Fruit fly (Drosophila melanogaster) whole organism, embryonic: ENCODE measurements around the gene CG14650.

Source experiments
- Adf1 ChIP-seq: fragments of 200-800 bp; sonication (Bioruptor generic); IDR thresholded peaks from 2 replicates; pipeline ENCODE4 v1.3.6; 2022; ENCODE audit warnings: missing biosample characterization, missing genetic modification characterization
- C15 ChIP-seq: fragments of 200-800 bp; sonication (Bioruptor generic); IDR thresholded peaks from 3 replicates; pipeline ENCODE4 v1.3.6; 2022; ENCODE audit warnings: missing biosample characterization, missing genetic modification characterization
- CG10462 ChIP-seq: fragments of 200-800 bp; sonication (Bioruptor generic); optimal IDR thresholded peaks from 2 replicates; lab custom pipeline; 2016; ENCODE audit warnings: missing biosample characterization, missing genetic modification characterization
- CG15479 ChIP-seq: fragments of 200-800 bp; sonication (Bioruptor generic); optimal IDR thresholded peaks from 3 replicates; lab custom pipeline; 2019; ENCODE audit warnings: missing biosample characterization, mild to moderate bottlenecking, missing genetic modification characterization, moderate library complexity
- CG1603 ChIP-seq: fragments of 200-800 bp; sonication (Bioruptor generic); optimal IDR thresholded peaks from 2 replicates; lab custom pipeline; 2019; ENCODE audit warnings: missing biosample characterization, mild to moderate bottlenecking, missing genetic modification characterization, moderate library complexity
- CG17359 ChIP-seq: fragments of 200-800 bp; sonication (Bioruptor generic); optimal IDR thresholded peaks from 3 replicates; lab custom pipeline; 2018; ENCODE audit warnings: missing biosample characterization, mild to moderate bottlenecking, missing genetic modification characterization, moderate library complexity
- CG2120 ChIP-seq: fragments of 200-800 bp; sonication (Bioruptor generic); optimal IDR thresholded peaks from 3 replicates; lab custom pipeline; 2016; ENCODE audit warnings: missing biosample characterization, missing genetic modification characterization
- CG2199 ChIP-seq: fragments of 200-800 bp; sonication (Bioruptor generic); IDR thresholded peaks from 3 replicates; pipeline ENCODE4 v1.3.6; 2022; ENCODE audit warnings: missing biosample characterization, missing genetic modification characterization
- CG30403 ChIP-seq: fragments of 200-800 bp; sonication (Bioruptor generic); optimal IDR thresholded peaks from 3 replicates; lab custom pipeline; 2016; ENCODE audit warnings: missing biosample characterization, missing genetic modification characterization
- CG33213 ChIP-seq: fragments of 200-800 bp; sonication (Bioruptor generic); optimal IDR thresholded peaks from 3 replicates; lab custom pipeline; 2016; ENCODE audit warnings: missing biosample characterization, missing genetic modification characterization
- CG34376 ChIP-seq: fragments of 200-800 bp; sonication (Bioruptor generic); optimal IDR thresholded peaks from 2 replicates; lab custom pipeline; 2018; ENCODE audit warnings: missing biosample characterization, mild to moderate bottlenecking, missing genetic modification characterization
- CG43689 ChIP-seq: fragments of 200-800 bp; sonication (Bioruptor generic); IDR thresholded peaks from 2 replicates; pipeline ENCODE4 v1.3.6; 2022; ENCODE audit warnings: missing biosample characterization, missing genetic modification characterization
- CG4820 ChIP-seq: fragments of 200-800 bp; sonication (Bioruptor generic); optimal IDR thresholded peaks from 3 replicates; lab custom pipeline; 2016; ENCODE audit warnings: missing biosample characterization, missing genetic modification characterization
- CG6654 ChIP-seq: fragments of 200-800 bp; sonication (Bioruptor generic); optimal IDR thresholded peaks from 2 replicates; lab custom pipeline; 2017; ENCODE audit warnings: missing biosample characterization, mild to moderate bottlenecking, missing genetic modification characterization
- CG7271 ChIP-seq: fragments of 200-800 bp; sonication (Bioruptor generic); optimal IDR thresholded peaks from 2 replicates; lab custom pipeline; 2018; ENCODE audit warnings: missing biosample characterization, mild to moderate bottlenecking, missing genetic modification characterization, moderate library complexity
- CG7839 ChIP-seq: fragments of 200-800 bp; sonication (Bioruptor generic); optimal IDR thresholded peaks from 3 replicates; lab custom pipeline; 2018; ENCODE audit warnings: missing biosample characterization, mild to moderate bottlenecking, missing genetic modification characterization, moderate library complexity
- CG9817 ChIP-seq: fragments of 200-800 bp; sonication (Bioruptor generic); optimal IDR thresholded peaks from 2 replicates; lab custom pipeline; 2018; ENCODE audit warnings: missing biosample characterization, mild to moderate bottlenecking, missing genetic modification characterization, moderate library complexity
- CG9876 ChIP-seq: fragments of 200-800 bp; sonication (Bioruptor generic); optimal IDR thresholded peaks from 2 replicates; lab custom pipeline; 2016; ENCODE audit warnings: missing biosample characterization, missing genetic modification characterization
- Camta ChIP-seq: fragments of 200-800 bp; sonication (Bioruptor generic); optimal IDR thresholded peaks from 2 replicates; lab custom pipeline; 2016; ENCODE audit warnings: missing biosample characterization, missing genetic modification characterization
- Chrac-16 ChIP-seq: fragments of 200-800 bp; sonication (Bioruptor generic); optimal IDR thresholded peaks from 3 replicates; lab custom pipeline; 2016; ENCODE audit warnings: missing biosample characterization, missing genetic modification characterization
- CrebB ChIP-seq: fragments of 200-800 bp; sonication (Bioruptor generic); optimal IDR thresholded peaks from 3 replicates; lab custom pipeline; 2018; ENCODE audit warnings: missing biosample characterization, mild to moderate bottlenecking, missing genetic modification characterization
- Dfd ChIP-seq, 2 experiments: fragments of >200 bp; optimal IDR thresholded peaks; 2 replicates each; lab custom pipeline; 2017; ENCODE audit warnings: missing biosample characterization in 2 of 2, missing genetic modification characterization in 2 of 2
- HLH54F ChIP-seq: fragments of 200-800 bp; sonication (Bioruptor generic); optimal IDR thresholded peaks from 3 replicates; lab custom pipeline; 2016; ENCODE audit warnings: missing biosample characterization, missing genetic modification characterization
- Jarid2 ChIP-seq: fragments of 200-800 bp; sonication (Bioruptor generic); optimal IDR thresholded peaks from 3 replicates; lab custom pipeline; 2017; ENCODE audit warnings: mild to moderate bottlenecking, missing biosample characterization, missing genetic modification reagents, missing genetic modification characterization
- MESR4 ChIP-seq: fragments of 200-800 bp; sonication (Bioruptor generic); optimal IDR thresholded peaks from 2 replicates; lab custom pipeline; 2018; ENCODE audit warnings: missing biosample characterization, mild to moderate bottlenecking, missing genetic modification characterization, moderate library complexity
- Mrtf ChIP-seq: fragments of 200-800 bp; sonication (Bioruptor generic); IDR thresholded peaks from 3 replicates; pipeline ENCODE4 v1.3.6; 2022; ENCODE audit warnings: missing biosample characterization, missing genetic modification characterization
- Optix ChIP-seq: fragments of 200-800 bp; sonication (Bioruptor generic); IDR thresholded peaks from 3 replicates; pipeline ENCODE4 v1.3.6; 2022; ENCODE audit warnings: missing biosample characterization, missing genetic modification characterization
- Xbp1 ChIP-seq: fragments of 200-800 bp; sonication (Bioruptor generic); optimal IDR thresholded peaks from 3 replicates; lab custom pipeline; 2016; ENCODE audit warnings: missing biosample characterization, mild to moderate bottlenecking, missing genetic modification characterization
- amos ChIP-seq: fragments of 200-800 bp; sonication (Bioruptor generic); IDR thresholded peaks from 2 replicates; pipeline ENCODE4 v1.3.6; 2022; ENCODE audit warnings: missing biosample characterization, missing genetic modification characterization; ENCODE audit not compliant: partially characterized antibody
- cg ChIP-seq: fragments of 200-800 bp; sonication (Bioruptor generic); optimal IDR thresholded peaks from 3 replicates; lab custom pipeline; 2019; ENCODE audit warnings: missing biosample characterization, mild to moderate bottlenecking, missing genetic modification characterization, moderate library complexity
- dm ChIP-seq: fragments of 200-800 bp; sonication (Bioruptor generic); optimal IDR thresholded peaks from 3 replicates; lab custom pipeline; 2016; ENCODE audit warnings: missing biosample characterization, missing genetic modification characterization
- esg ChIP-seq: fragments of 200-800 bp; sonication (Bioruptor generic); conservative IDR thresholded peaks from 2 replicates; pipeline ENCODE4 v1.3.6; 2022; ENCODE audit warnings: missing biosample characterization, missing genetic modification characterization
- gce ChIP-seq: fragments of 200-800 bp; sonication (Bioruptor generic); IDR thresholded peaks from 3 replicates; pipeline ENCODE4 v1.3.6; 2022; ENCODE audit warnings: missing biosample characterization, missing genetic modification characterization
- gsb ChIP-seq: fragments of 200-800 bp; sonication (Bioruptor generic); IDR thresholded peaks from 2 replicates; pipeline ENCODE4 v1.3.6; 2022; ENCODE audit warnings: missing biosample characterization, missing genetic modification characterization
- maf-S ChIP-seq: fragments of 200-800 bp; sonication (Bioruptor generic); optimal IDR thresholded peaks from 2 replicates; lab custom pipeline; 2016; ENCODE audit warnings: missing biosample characterization, missing genetic modification characterization
- nau ChIP-seq: fragments of 200-800 bp; sonication (Bioruptor generic); optimal IDR thresholded peaks from 3 replicates; lab custom pipeline; 2017; ENCODE audit warnings: missing biosample characterization, mild to moderate bottlenecking, missing genetic modification characterization, missing genetic modification reagents
- org-1 ChIP-seq: fragments of 200-800 bp; sonication (Bioruptor generic); optimal IDR thresholded peaks from 2 replicates; lab custom pipeline; 2017; ENCODE audit warnings: missing biosample characterization, missing genetic modification characterization
- pum ChIP-seq: fragments of 200-800 bp; sonication (Bioruptor generic); optimal IDR thresholded peaks from 2 replicates; lab custom pipeline; 2016; ENCODE audit warnings: missing biosample characterization, missing genetic modification characterization
- repo ChIP-seq: fragments of 200-800 bp; sonication (Bioruptor generic); optimal IDR thresholded peaks from 2 replicates; lab custom pipeline; 2016; ENCODE audit warnings: missing biosample characterization, missing genetic modification characterization
- row ChIP-seq: fragments of 200-800 bp; sonication (Bioruptor generic); IDR thresholded peaks from 3 replicates; pipeline ENCODE4 v1.3.6; 2022; ENCODE audit warnings: missing biosample characterization, missing genetic modification characterization
- run ChIP-seq: fragments of 200-800 bp; sonication (Bioruptor generic); optimal IDR thresholded peaks from 3 replicates; lab custom pipeline; 2018; ENCODE audit warnings: missing biosample characterization, mild to moderate bottlenecking, missing genetic modification characterization
- sima ChIP-seq: fragments of 200-800 bp; sonication (Bioruptor generic); optimal IDR thresholded peaks from 2 replicates; lab custom pipeline; 2016; ENCODE audit warnings: missing biosample characterization, missing genetic modification characterization
- sisA ChIP-seq: fragments of 200-800 bp; sonication (Bioruptor generic); IDR thresholded peaks from 2 replicates; pipeline ENCODE4 v1.3.6; 2022; ENCODE audit warnings: missing biosample characterization, missing genetic modification characterization
- slou ChIP-seq: fragments of 200-800 bp; sonication (Bioruptor generic); optimal IDR thresholded peaks from 3 replicates; lab custom pipeline; 2016; ENCODE audit warnings: missing biosample characterization, missing genetic modification characterization
- slp2 ChIP-seq: fragments of 200-800 bp; sonication (Bioruptor generic); optimal IDR thresholded peaks from 2 replicates; lab custom pipeline; 2016; ENCODE audit warnings: missing biosample characterization, missing genetic modification characterization
- stwl ChIP-seq: fragments of 200-800 bp; sonication (Bioruptor generic); optimal IDR thresholded peaks from 3 replicates; lab custom pipeline; 2018; ENCODE audit warnings: missing biosample characterization, mild to moderate bottlenecking, missing genetic modification characterization, moderate library complexity
- sug ChIP-seq: fragments of 200-800 bp; optimal IDR thresholded peaks from 2 replicates; lab custom pipeline; 2019; ENCODE audit warnings: missing biosample characterization, mild to moderate bottlenecking, missing genetic modification characterization, moderate library complexity
- twi ChIP-seq: fragments of 200-800 bp; optimal IDR thresholded peaks from 2 replicates; lab custom pipeline; 2019; ENCODE audit warnings: missing biosample characterization, mild to moderate bottlenecking, missing genetic modification characterization, moderate library complexity
- vnd ChIP-seq: fragments of 200-800 bp; sonication (Bioruptor generic); IDR thresholded peaks from 3 replicates; pipeline ENCODE4 v1.3.6; 2022; ENCODE audit warnings: missing biosample characterization, missing genetic modification characterization; ENCODE audit not compliant: partially characterized antibody

CG14650 gene

dm6 chr3R:4394654-4395581, 42.3 kb upstream of the CG14650 start (continued):
- TF ChIP-seq CG2120 (peak; percentile 93), slou (GFP tag; lab: Kevin White, UChicago) (peak; percentile 34), Mrtf (GFP tag; lab: Robert Waterston, UW) (peak; percentile 73; the same call in 2 of the 3 replicates), CG33213 (GFP tag; lab: Kevin White, UChicago) (peak; percentile 77), row (GFP tag; lab: Robert Waterston, UW) (peak; percentile 96), CG7839 (peak; percentile 94), CG1603 (tag; lab: Kevin White, UChicago) (peak; percentile 96), stwl (tag; lab: Kevin White, UChicago) (no peak), HLH54F (GFP tag; lab: Kevin White, UChicago) (peak; percentile 88), twi (tag; lab: Kevin White, UChicago) (peak; percentile 57), CG9876 (GFP tag; lab: Kevin White, UChicago) (peak; percentile 81), sima (GFP tag; lab: Kevin White, UChicago) (peak; percentile 14), CG17359 (tag; lab: Kevin White, UChicago) (peak; percentile 88), slp2 (peak; percentile 73), sug (tag; lab: Kevin White, UChicago) (peak; percentile 77), CG10462 (GFP tag; lab: Kevin White, UChicago) (peak; percentile 44), gsb (GFP tag; lab: Robert Waterston, UW) (peak; percentile 71), sisA (GFP tag; lab: Robert Waterston, UW) (peak; percentile 87), CrebB (tag; lab: Kevin White, UChicago) (peak; percentile 83), dm (peak; percentile 65), Chrac-16 (GFP tag; lab: Kevin White, UChicago) (peak; percentile 76), repo (peak; percentile 85), nau (GFP tag; lab: Kevin White, UChicago) (peak; percentile 84), Dfd (GFP tag; optimal IDR thresholded peaks at IDR 0.05; lab: Kevin White, UChicago) (no peak), CG9817 (tag; lab: Kevin White, UChicago) (peak; percentile 70), cg (GFP tag; lab: Kevin White, UChicago) (peak; percentile 56), CG6654 (GFP tag; lab: Kevin White, UChicago) (peak; percentile 70), CG4820 (GFP tag; lab: Kevin White, UChicago) (peak; percentile 84), pum (peak; percentile 83), Jarid2 (no peak), Adf1 (GFP tag; lab: Robert Waterston, UW) (peak; percentile 53), amos (GFP tag; lab: Robert Waterston, UW) (no peak), Xbp1 (GFP tag; lab: Kevin White, UChicago) (peak; percentile 87), org-1 (peak; percentile 90), esg (GFP tag; lab: Robert Waterston, UW) (peak; percentile 86), run (tag; lab: Kevin White, UChicago) (peak; percentile 69), MESR4 (GFP tag; lab: Kevin White, UChicago) (peak; percentile 19), CG2199 (GFP tag; lab: Robert Waterston, UW) (peak; percentile 91; the same call in 2 of the 3 replicates), Camta (GFP tag; lab: Kevin White, UChicago) (peak; percentile 79), vnd (no peak), CG30403 (peak; percentile 84), Optix (GFP tag; lab: Robert Waterston, UW) (peak; percentile 87), CG7271 (peak; percentile 15), CG15479 (no peak), C15 (GFP tag; lab: Robert Waterston, UW) (0 out of 3 replicates have a peak, but pooled peaks have one; percentile 41), CG43689 (peak; percentile 70), CG34376 (peak; percentile 70), gce (GFP tag; lab: Robert Waterston, UW) (peak; percentile 67; the same call in 2 of the 3 replicates), maf-S (GFP tag; lab: Kevin White, UChicago) (peak; percentile 76)
